Worm (Caenorhabditis elegans): ENCODE measurements around the gene insc-1.

ce11 chrII:7356326-7356725, 2.4 kb upstream of the insc-1 start, which contains the start of gene haf-2:
- no peak for TF ChIP-seq flt-1 (GFP tag; IDR thresholded peaks at IDR 0.05)
- TF ChIP-seq T22C8.4 (GFP tag; IDR thresholded peaks at IDR 0.05): no peak
- TF ChIP-seq tab-1 (GFP tag; IDR thresholded peaks at IDR 0.05): no peak
- no peak for TF ChIP-seq med-1 (GFP tag; optimal IDR thresholded peaks at IDR 0.05; ENCODE audit: insufficient read depth)
- no peak for TF ChIP-seq ztf-29 (GFP tag; IDR thresholded peaks at IDR 0.05)
- no peak for TF ChIP-seq klf-2 (GFP tag; conservative IDR thresholded peaks at IDR 0.05)
- no peak for TF ChIP-seq ztf-23 (GFP tag; IDR thresholded peaks at IDR 0.05)

Data from whole organism, midembryonic.